Fruit fly (Drosophila melanogaster) whole organism, embryonic: ENCODE results near the gene Dic1.

Experiments used
- Atf3 ChIP-seq: fragments of 200-800 bp; sonication (Bioruptor generic); optimal IDR thresholded peaks from 3 replicates; lab custom pipeline; 2016; ENCODE audit warnings: missing biosample characterization, missing genetic modification characterization
- Atf6 ChIP-seq: fragments of 200-800 bp; sonication (Bioruptor generic); IDR thresholded peaks from 2 replicates; pipeline ENCODE4 v1.3.6; 2022; ENCODE audit warnings: missing biosample characterization, missing genetic modification characterization
- CG10209 ChIP-seq: fragments of 200-800 bp; sonication (Bioruptor generic); optimal IDR thresholded peaks from 3 replicates; lab custom pipeline; 2017; ENCODE audit warnings: missing biosample characterization, mild to moderate bottlenecking, missing genetic modification characterization, missing genetic modification reagents
- CG10959 ChIP-seq: fragments of 200-800 bp; sonication (Bioruptor generic); IDR thresholded peaks from 2 replicates; pipeline ENCODE4 v1.3.6; 2022; ENCODE audit warnings: missing biosample characterization, missing genetic modification characterization
- CG11085 ChIP-seq: fragments of 200-800 bp; sonication (Bioruptor generic); IDR thresholded peaks from 2 replicates; pipeline ENCODE4 v1.3.6; 2022; ENCODE audit warnings: missing biosample characterization, missing genetic modification characterization
- CG11456 ChIP-seq: fragments of 200-800 bp; sonication (Bioruptor generic); IDR thresholded peaks from 3 replicates; pipeline ENCODE4 v1.3.6; 2022; ENCODE audit warnings: missing biosample characterization, missing genetic modification characterization
- CG12391 ChIP-seq: fragments of 200-800 bp; sonication (Bioruptor generic); optimal IDR thresholded peaks from 3 replicates; lab custom pipeline; 2018; ENCODE audit warnings: missing biosample characterization, mild to moderate bottlenecking, missing genetic modification characterization, moderate library complexity
- CG14710 ChIP-seq: fragments of 200-800 bp; sonication (Bioruptor generic); optimal IDR thresholded peaks from 3 replicates; lab custom pipeline; 2019; ENCODE audit warnings: missing biosample characterization, mild to moderate bottlenecking, missing genetic modification characterization, moderate library complexity
- CG17568 ChIP-seq: fragments of 200-800 bp; sonication (Bioruptor generic); optimal IDR thresholded peaks from 2 replicates; lab custom pipeline; 2018; ENCODE audit warnings: missing biosample characterization, mild to moderate bottlenecking, missing genetic modification characterization, moderate library complexity
- CG18764 ChIP-seq: fragments of 200-800 bp; sonication (Bioruptor generic); optimal IDR thresholded peaks from 3 replicates; lab custom pipeline; 2016; ENCODE audit warnings: missing biosample characterization, missing genetic modification characterization
- CG2712 ChIP-seq: fragments of 200-800 bp; optimal IDR thresholded peaks from 3 replicates; lab custom pipeline; 2019; ENCODE audit warnings: missing biosample characterization, mild to moderate bottlenecking, missing genetic modification characterization, moderate library complexity
- CG32532 ChIP-seq: fragments of 200-800 bp; sonication (Bioruptor generic); IDR thresholded peaks from 2 replicates; pipeline ENCODE4 v1.3.6; 2022; ENCODE audit warnings: missing biosample characterization, missing genetic modification characterization
- CG4707 ChIP-seq: fragments of 200-800 bp; sonication (Bioruptor generic); optimal IDR thresholded peaks from 2 replicates; lab custom pipeline; 2018; ENCODE audit warnings: missing biosample characterization, mild to moderate bottlenecking, missing genetic modification characterization, moderate library complexity
- CG6813 ChIP-seq: fragments of 200-800 bp; sonication (Bioruptor generic); optimal IDR thresholded peaks from 2 replicates; lab custom pipeline; 2017; ENCODE audit warnings: missing biosample characterization, missing genetic modification characterization, mild to moderate bottlenecking, moderate library complexity, missing genetic modification reagents
- CG7556 ChIP-seq: fragments of 200-800 bp; sonication (Bioruptor generic); optimal IDR thresholded peaks from 2 replicates; lab custom pipeline; 2017; ENCODE audit warnings: missing biosample characterization, mild to moderate bottlenecking, missing genetic modification characterization
- CG9437 ChIP-seq: fragments of 200-800 bp; sonication (Bioruptor generic); optimal IDR thresholded peaks from 2 replicates; lab custom pipeline; 2018; ENCODE audit warnings: missing biosample characterization, mild to moderate bottlenecking, missing genetic modification characterization
- CG9609 ChIP-seq: fragments of 200-800 bp; sonication (Bioruptor generic); optimal IDR thresholded peaks from 3 replicates; lab custom pipeline; 2016; ENCODE audit warnings: missing biosample characterization, missing genetic modification characterization
- CTCF ChIP-seq: fragments of 200-800 bp; sonication (Bioruptor generic); optimal IDR thresholded peaks from 2 replicates; lab custom pipeline; 2017; ENCODE audit warnings: missing biosample characterization, mild to moderate bottlenecking, missing genetic modification characterization, moderate library complexity
- Camta ChIP-seq: fragments of 200-800 bp; sonication (Bioruptor generic); optimal IDR thresholded peaks from 2 replicates; lab custom pipeline; 2016; ENCODE audit warnings: missing biosample characterization, missing genetic modification characterization
- Chrac-16 ChIP-seq: fragments of 200-800 bp; sonication (Bioruptor generic); optimal IDR thresholded peaks from 3 replicates; lab custom pipeline; 2016; ENCODE audit warnings: missing biosample characterization, missing genetic modification characterization
- ERR ChIP-seq: fragments of 200-800 bp; sonication (Bioruptor generic); optimal IDR thresholded peaks from 2 replicates; lab custom pipeline; 2016; ENCODE audit warnings: missing biosample characterization, missing genetic modification characterization
- Eip74EF ChIP-seq, 2 experiments: fragments of 200-800 bp in 1 of 2; fragments of >200 bp in 1 of 2; sonication (Bioruptor generic) in 1 of 2; optimal IDR thresholded peaks; 2 replicates each; lab custom pipeline; 2017 to 2019; ENCODE audit warnings: missing biosample characterization in 2 of 2, missing genetic modification characterization in 2 of 2, mild to moderate bottlenecking in 1 of 2, moderate library complexity in 1 of 2
- GATAe ChIP-seq: fragments of 200-800 bp; sonication (Bioruptor generic); conservative IDR thresholded peaks from 2 replicates; pipeline ENCODE4 v1.3.6; 2022; ENCODE audit warnings: missing biosample characterization, missing genetic modification characterization
- HLH4C ChIP-seq: fragments of 200-800 bp; sonication (Bioruptor generic); IDR thresholded peaks from 3 replicates; pipeline ENCODE4 v1.3.6; 2022; ENCODE audit warnings: missing biosample characterization, missing genetic modification characterization; ENCODE audit not compliant: partially characterized antibody
- HLHmδ ChIP-seq: fragments of 200-800 bp; sonication (Bioruptor generic); optimal IDR thresholded peaks from 2 replicates; lab custom pipeline; 2018; ENCODE audit warnings: missing biosample characterization, mild to moderate bottlenecking, missing genetic modification characterization, moderate library complexity
- NC2α ChIP-seq: fragments of 200-800 bp; sonication (Bioruptor generic); optimal IDR thresholded peaks from 2 replicates; lab custom pipeline; 2016; ENCODE audit warnings: missing biosample characterization, missing genetic modification characterization
- NC2β ChIP-seq: fragments of 200-800 bp; sonication (Bioruptor generic); optimal IDR thresholded peaks from 2 replicates; lab custom pipeline; 2016; ENCODE audit warnings: missing biosample characterization, missing genetic modification characterization
- Sox102F ChIP-seq: fragments of 200-800 bp; sonication (Bioruptor generic); optimal IDR thresholded peaks from 2 replicates; lab custom pipeline; 2018; ENCODE audit warnings: missing biosample characterization, mild to moderate bottlenecking, missing genetic modification characterization, moderate library complexity
- Xrp1 ChIP-seq: fragments of 200-800 bp; sonication (Bioruptor generic); IDR thresholded peaks from 2 replicates; pipeline ENCODE4 v1.3.6; 2022; ENCODE audit warnings: missing biosample characterization, missing genetic modification characterization
- bowl ChIP-seq: fragments of 200-800 bp; sonication (Bioruptor generic); IDR thresholded peaks from 2 replicates; pipeline ENCODE4 v1.3.6; 2022; ENCODE audit warnings: missing biosample characterization, missing genetic modification characterization
- bsh ChIP-seq, 2 experiments: fragments of 200-800 bp; sonication (Bioruptor generic); optimal IDR thresholded peaks; 2 replicates each; lab custom pipeline; 2017 to 2018; ENCODE audit warnings: mild to moderate bottlenecking in 2 of 2, missing biosample characterization in 2 of 2, missing genetic modification characterization in 2 of 2, moderate library complexity in 1 of 2
- cato ChIP-seq: fragments of 200-800 bp; sonication (Bioruptor generic); optimal IDR thresholded peaks from 2 replicates; lab custom pipeline; 2016; ENCODE audit warnings: missing biosample characterization, missing genetic modification characterization, borderline replicate concordance
- crol ChIP-seq: fragments of 200-800 bp; sonication (Bioruptor generic); IDR thresholded peaks from 2 replicates; pipeline ENCODE4 v1.3.6; 2022; ENCODE audit warnings: missing biosample characterization, missing genetic modification characterization
- crp ChIP-seq, 2 experiments: fragments of 200-800 bp; sonication (Bioruptor generic); optimal IDR thresholded peaks; 2 replicates in 1 of 2; 3 replicates in 1 of 2; lab custom pipeline; 2017; ENCODE audit warnings: missing biosample characterization in 2 of 2, missing genetic modification characterization in 2 of 2, mild to moderate bottlenecking in 1 of 2, moderate library complexity in 1 of 2
- fru ChIP-seq: fragments of >200 bp; optimal IDR thresholded peaks from 2 replicates; lab custom pipeline; 2017
- insv ChIP-seq, 2 experiments: fragments of 200-800 bp; sonication (Bioruptor generic); optimal IDR thresholded peaks; 3 replicates each; lab custom pipeline; 2016 to 2018; ENCODE audit warnings: missing biosample characterization in 2 of 2, missing genetic modification characterization in 2 of 2
- knrl ChIP-seq: fragments of 200-800 bp; sonication (Bioruptor generic); IDR thresholded peaks from 3 replicates; pipeline ENCODE4 v1.3.6; 2022; ENCODE audit warnings: missing biosample characterization, missing genetic modification characterization; ENCODE audit not compliant: partially characterized antibody
- lmd ChIP-seq: fragments of 200-800 bp; sonication (Bioruptor generic); IDR thresholded peaks from 2 replicates; pipeline ENCODE4 v1.3.6; 2022; ENCODE audit warnings: missing biosample characterization, missing genetic modification characterization
- lov ChIP-seq, 2 experiments: fragments of 200-800 bp in 1 of 2; fragments of >200 bp in 1 of 2; sonication (Bioruptor generic) in 1 of 2; IDR thresholded peaks in 1 of 2; optimal IDR thresholded peaks in 1 of 2; 2 replicates in 1 of 2; 3 replicates in 1 of 2; pipeline versions ENCODE4 v1.3.6 to Lab custom; 2017 to 2022; ENCODE audit warnings: missing biosample characterization in 1 of 2, missing genetic modification characterization in 1 of 2
- mirr ChIP-seq: fragments of 200-800 bp; sonication (Bioruptor generic); optimal IDR thresholded peaks from 3 replicates; lab custom pipeline; 2018; ENCODE audit warnings: missing biosample characterization, mild to moderate bottlenecking, missing genetic modification characterization
- pfk ChIP-seq: fragments of 200-800 bp; sonication (Bioruptor generic); optimal IDR thresholded peaks from 2 replicates; lab custom pipeline; 2018; ENCODE audit warnings: missing biosample characterization, mild to moderate bottlenecking, missing genetic modification characterization, moderate library complexity
- pum ChIP-seq: fragments of 200-800 bp; sonication (Bioruptor generic); optimal IDR thresholded peaks from 2 replicates; lab custom pipeline; 2016; ENCODE audit warnings: missing biosample characterization, missing genetic modification characterization
- rib ChIP-seq: fragments of 200-800 bp; sonication (Bioruptor generic); IDR thresholded peaks from 2 replicates; pipeline ENCODE4 v1.3.6; 2022; ENCODE audit warnings: missing biosample characterization, missing genetic modification characterization
- slp2 ChIP-seq: fragments of 200-800 bp; sonication (Bioruptor generic); optimal IDR thresholded peaks from 2 replicates; lab custom pipeline; 2016; ENCODE audit warnings: missing biosample characterization, missing genetic modification characterization
- sqz ChIP-seq: fragments of 200-800 bp; sonication (Bioruptor generic); optimal IDR thresholded peaks from 3 replicates; lab custom pipeline; 2018; ENCODE audit warnings: missing biosample characterization, mild to moderate bottlenecking, missing genetic modification characterization
- vnd ChIP-seq: fragments of 200-800 bp; sonication (Bioruptor generic); IDR thresholded peaks from 3 replicates; pipeline ENCODE4 v1.3.6; 2022; ENCODE audit warnings: missing biosample characterization, missing genetic modification characterization; ENCODE audit not compliant: partially characterized antibody
- z ChIP-seq: fragments of 200-800 bp; sonication (Bioruptor generic); IDR thresholded peaks from 3 replicates; pipeline ENCODE4 v1.3.6; 2022; ENCODE audit warnings: missing biosample characterization, missing genetic modification characterization

The Dic1 gene

dm6 chr3R:13364175-13365174 is at the start of gene Dic1 (continued):
- TF ChIP-seq CG14710 (tag; lab: Kevin White, UChicago), result peak; percentile 98
- peak; percentile 65 for TF ChIP-seq GATAe (GFP tag; lab: Robert Waterston, UW)
- peak; percentile 96 for TF ChIP-seq Chrac-16
- peak; percentile 45 to 76 for TF ChIP-seq insv (GFP tag; optimal IDR thresholded peaks at IDR 0.05; lab: Kevin White, UChicago)
- TF ChIP-seq pfk (GFP tag; lab: Kevin White, UChicago), result peak; percentile 29
- no peak for TF ChIP-seq fru
- TF ChIP-seq NC2α (GFP tag; lab: Kevin White, UChicago), result peak; percentile 78
- TF ChIP-seq HLHmδ (GFP tag; lab: Kevin White, UChicago), result peak; percentile 82
- TF ChIP-seq Atf6 (GFP tag; lab: Robert Waterston, UW), result peak; percentile 95
- TF ChIP-seq z (GFP tag; lab: Robert Waterston, UW), result no peak; the same call in 2 of the 3 replicates
- peak; percentile 96 for TF ChIP-seq CG2712 (tag; lab: Kevin White, UChicago)
- peak; percentile 96 for TF ChIP-seq sqz (GFP tag; lab: Kevin White, UChicago)
- TF ChIP-seq crp (GFP tag; optimal IDR thresholded peaks at IDR 0.05; lab: Kevin White, UChicago), result peak in 1 of 2 experiments; percentile 59
- TF ChIP-seq crol, result peak; percentile 54
- peak in 1 of 2 experiments; percentile 96 for TF ChIP-seq Eip74EF (GFP tag; optimal IDR thresholded peaks at IDR 0.05; lab: Kevin White, UChicago)
- peak; percentile 99 for TF ChIP-seq CG7556
- peak; percentile 93 for TF ChIP-seq CG18764
- peak; percentile 53; the same call in 1 of the 3 replicates for TF ChIP-seq HLH4C (GFP tag; lab: Robert Waterston, UW)
- TF ChIP-seq CG10959 (GFP tag; lab: Robert Waterston, UW), result peak; percentile 79
- TF ChIP-seq CG9437, result peak; percentile 95
- peak; percentile 14 for TF ChIP-seq mirr (GFP tag; lab: Kevin White, UChicago)
- peak; percentile 84 for TF ChIP-seq CG17568
- peak; percentile 81 for TF ChIP-seq NC2β (GFP tag; lab: Kevin White, UChicago)
- peak; percentile 97 for TF ChIP-seq CG12391 (tag; lab: Kevin White, UChicago)
- peak; percentile 93 for TF ChIP-seq CG32532
- peak; percentile 63 for TF ChIP-seq CTCF (GFP tag; lab: Kevin White, UChicago)
- peak; percentile 93 for TF ChIP-seq Xrp1 (GFP tag; lab: Robert Waterston, UW)
- 0 out of 3 replicates have a peak, but pooled peaks have one; percentile 7 for TF ChIP-seq vnd
- TF ChIP-seq CG9609 (GFP tag; lab: Kevin White, UChicago), result peak; percentile 89
- peak; percentile 95 for TF ChIP-seq Camta (GFP tag; lab: Kevin White, UChicago)
- peak; percentile 48; the same call in 1 of the 2 replicates for TF ChIP-seq bowl
- TF ChIP-seq slp2, result peak; percentile 88
- no peak for TF ChIP-seq knrl (GFP tag; lab: Robert Waterston, UW)
- peak; percentile 77 for TF ChIP-seq CG4707 (GFP tag; lab: Kevin White, UChicago)
- TF ChIP-seq cato, result peak; percentile 92
- TF ChIP-seq rib (GFP tag; lab: Robert Waterston, UW), result peak; percentile 79
- TF ChIP-seq lov (optimal IDR thresholded peaks at IDR 0.05; lab: Kevin White, UChicago), result no peak
- TF ChIP-seq lov (GFP tag; IDR thresholded peaks at IDR 0.05; lab: Robert Waterston, UW), result peak; percentile 81
- TF ChIP-seq CG11456, result peak; percentile 85
- peak; percentile 89 for TF ChIP-seq pum (GFP tag; lab: Kevin White, UChicago)
- TF ChIP-seq lmd (GFP tag; lab: Robert Waterston, UW), result peak; percentile 96
- TF ChIP-seq CG11085 (GFP tag; lab: Robert Waterston, UW), result peak; percentile 80
- peak; percentile 93 for TF ChIP-seq CG6813 (GFP tag; lab: Kevin White, UChicago)
- TF ChIP-seq ERR (GFP tag; lab: Kevin White, UChicago), result peak; percentile 32
- peak; percentile 85 to 96 for TF ChIP-seq bsh (GFP tag; optimal IDR thresholded peaks at IDR 0.05; lab: Kevin White, UChicago)
- TF ChIP-seq CG10209 (GFP tag; lab: Kevin White, UChicago), result peak; percentile 97
- TF ChIP-seq Sox102F (GFP tag; lab: Kevin White, UChicago), result peak; percentile 98
- TF ChIP-seq Atf3, result peak; percentile 88
